Fruit fly (Drosophila melanogaster) whole organism, embryonic: Measurements from ENCODE around the gene rempA.

ENCODE experiments used
- CG10321 ChIP-seq: fragments of 200-800 bp; sonication (Bioruptor generic); IDR thresholded peaks from 2 replicates; pipeline ENCODE4 v1.3.6; 2022; ENCODE audit warnings: missing biosample characterization, missing genetic modification characterization
- CG11085 ChIP-seq: fragments of 200-800 bp; sonication (Bioruptor generic); IDR thresholded peaks from 2 replicates; pipeline ENCODE4 v1.3.6; 2022; ENCODE audit warnings: missing biosample characterization, missing genetic modification characterization
- CG12219 ChIP-seq: fragments of 200-800 bp; sonication (Bioruptor generic); optimal IDR thresholded peaks from 3 replicates; lab custom pipeline; 2018; ENCODE audit warnings: missing biosample characterization, mild to moderate bottlenecking, missing genetic modification characterization
- CG1233 ChIP-seq: fragments of 200-800 bp; sonication (Bioruptor generic); optimal IDR thresholded peaks from 4 replicates; lab custom pipeline; 2018; ENCODE audit warnings: missing biosample characterization, mild to moderate bottlenecking, missing genetic modification characterization
- CG12391 ChIP-seq: fragments of 200-800 bp; sonication (Bioruptor generic); optimal IDR thresholded peaks from 3 replicates; lab custom pipeline; 2018; ENCODE audit warnings: missing biosample characterization, mild to moderate bottlenecking, missing genetic modification characterization, moderate library complexity
- CG13894 ChIP-seq: fragments of 200-800 bp; sonication (Bioruptor generic); optimal IDR thresholded peaks from 3 replicates; lab custom pipeline; 2018; ENCODE audit warnings: missing biosample characterization, mild to moderate bottlenecking, missing genetic modification characterization, moderate library complexity
- CG14441 ChIP-seq: fragments of 200-800 bp; sonication (Bioruptor generic); IDR thresholded peaks from 2 replicates; pipeline ENCODE4 v1.3.6; 2022; ENCODE audit warnings: missing biosample characterization, missing genetic modification characterization
- CG17912 ChIP-seq: fragments of 200-800 bp; sonication (Bioruptor generic); optimal IDR thresholded peaks from 2 replicates; lab custom pipeline; 2018; ENCODE audit warnings: missing biosample characterization, mild to moderate bottlenecking, missing genetic modification characterization
- CG18262 ChIP-seq: fragments of 200-800 bp; optimal IDR thresholded peaks from 3 replicates; lab custom pipeline; 2019; ENCODE audit warnings: missing biosample characterization, mild to moderate bottlenecking, missing genetic modification characterization, moderate library complexity
- CG4328 ChIP-seq: fragments of 200-800 bp; sonication (Bioruptor generic); optimal IDR thresholded peaks from 3 replicates; lab custom pipeline; 2017; ENCODE audit warnings: missing biosample characterization, missing genetic modification reagents, missing genetic modification characterization
- CG4360 ChIP-seq: fragments of 200-800 bp; sonication (Bioruptor generic); IDR thresholded peaks from 2 replicates; pipeline ENCODE4 v1.3.6; 2022; ENCODE audit warnings: missing biosample characterization, missing genetic modification characterization
- CG4854 ChIP-seq: fragments of 200-800 bp; sonication (Bioruptor generic); optimal IDR thresholded peaks from 2 replicates; lab custom pipeline; 2016; ENCODE audit warnings: missing biosample characterization, missing genetic modification characterization, inconsistent platforms
- CkIIα-i1 ChIP-seq: fragments of 200-800 bp; sonication (Bioruptor generic); IDR thresholded peaks from 2 replicates; pipeline ENCODE4 v1.3.6; 2022; ENCODE audit warnings: missing biosample characterization, missing genetic modification characterization
- D19B ChIP-seq: fragments of 200-800 bp; sonication (Bioruptor generic); optimal IDR thresholded peaks from 2 replicates; lab custom pipeline; 2017; ENCODE audit warnings: missing biosample characterization, mild to moderate bottlenecking, missing genetic modification characterization
- Dbx ChIP-seq: fragments of 200-800 bp; sonication (Bioruptor generic); IDR thresholded peaks from 3 replicates; pipeline ENCODE4 v1.3.6; 2022; ENCODE audit warnings: missing biosample characterization, missing genetic modification characterization
- Eip74EF ChIP-seq, 2 experiments: fragments of 200-800 bp in 1 of 2; fragments of >200 bp in 1 of 2; sonication (Bioruptor generic) in 1 of 2; optimal IDR thresholded peaks; 2 replicates each; lab custom pipeline; 2017 to 2019; ENCODE audit warnings: missing biosample characterization in 2 of 2, missing genetic modification characterization in 2 of 2, mild to moderate bottlenecking in 1 of 2, moderate library complexity in 1 of 2
- Fer1 ChIP-seq: fragments of 200-800 bp; sonication (Bioruptor generic); optimal IDR thresholded peaks from 2 replicates; lab custom pipeline; 2017; ENCODE audit warnings: missing biosample characterization, mild to moderate bottlenecking, missing genetic modification characterization
- Fer3 ChIP-seq: fragments of 200-800 bp; sonication (Bioruptor generic); optimal IDR thresholded peaks from 2 replicates; lab custom pipeline; 2018; ENCODE audit warnings: missing biosample characterization, mild to moderate bottlenecking, missing genetic modification characterization, moderate library complexity
- Hand ChIP-seq: fragments of 200-800 bp; sonication (Bioruptor generic); optimal IDR thresholded peaks from 2 replicates; lab custom pipeline; 2017; ENCODE audit warnings: mild to moderate bottlenecking, missing biosample characterization, missing genetic modification reagents, missing genetic modification characterization
- HmgD ChIP-seq: fragments of 200-800 bp; sonication (Bioruptor generic); optimal IDR thresholded peaks from 3 replicates; lab custom pipeline; 2016; ENCODE audit warnings: missing biosample characterization, missing genetic modification characterization
- Hmr ChIP-seq: fragments of 200-800 bp; sonication (Bioruptor generic); optimal IDR thresholded peaks from 3 replicates; lab custom pipeline; 2017; ENCODE audit warnings: mild to moderate bottlenecking, missing biosample characterization, missing genetic modification reagents, missing genetic modification characterization
- Hr78 ChIP-seq, 2 experiments: fragments of 200-800 bp in 1 of 2; fragments of >200 bp in 1 of 2; sonication (Bioruptor generic) in 1 of 2; optimal IDR thresholded peaks; 2 replicates each; lab custom pipeline; 2017 to 2019; ENCODE audit warnings: missing biosample characterization in 2 of 2, missing genetic modification characterization in 2 of 2, mild to moderate bottlenecking in 1 of 2, moderate library complexity in 1 of 2
- Kr ChIP-seq: fragments of 200-800 bp; sonication (Bioruptor generic); optimal IDR thresholded peaks from 2 replicates; lab custom pipeline; 2017; ENCODE audit warnings: missing biosample characterization, mild to moderate bottlenecking, missing genetic modification characterization
- Lhr ChIP-seq: fragments of 200-800 bp; sonication (Bioruptor generic); optimal IDR thresholded peaks from 3 replicates; lab custom pipeline; 2017; ENCODE audit warnings: mild to moderate bottlenecking, missing biosample characterization, missing genetic modification reagents, missing genetic modification characterization
- Max ChIP-seq: fragments of 200-800 bp; sonication (Bioruptor generic); optimal IDR thresholded peaks from 2 replicates; lab custom pipeline; 2016; ENCODE audit warnings: missing biosample characterization, mild to moderate bottlenecking, missing genetic modification characterization
- Med ChIP-seq: fragments of 200-800 bp; sonication (Bioruptor generic); peaks from one replicate; lab custom pipeline; 2016; ENCODE audit warnings: missing biosample characterization, missing genetic modification characterization, mild to moderate bottlenecking, inconsistent platforms, moderate library complexity
- NfI ChIP-seq: fragments of 200-800 bp; sonication (Bioruptor generic); optimal IDR thresholded peaks from 3 replicates; lab custom pipeline; 2018; ENCODE audit warnings: missing biosample characterization, mild to moderate bottlenecking, missing genetic modification characterization, moderate library complexity
- Oaz ChIP-seq: fragments of 200-800 bp; sonication (Bioruptor generic); IDR thresholded peaks from 2 replicates; pipeline ENCODE4 v1.3.6; 2022; ENCODE audit warnings: missing biosample characterization, missing genetic modification characterization
- Spps ChIP-seq: fragments of 200-800 bp; sonication (Bioruptor generic); optimal IDR thresholded peaks from 2 replicates; lab custom pipeline; 2018; ENCODE audit warnings: missing biosample characterization, mild to moderate bottlenecking, missing genetic modification characterization
- Trl ChIP-seq, 3 experiments: fragments of >200 bp in 2 of 3; fragments of 200-800 bp in 1 of 3; sonication (Bioruptor generic) in 1 of 3; optimal IDR thresholded peaks; 2 replicates in 1 of 3; 3 replicates in 2 of 3; lab custom pipeline; 2016 to 2017; ENCODE audit warnings: missing biosample characterization in 1 of 3, missing genetic modification characterization in 1 of 3
- btn ChIP-seq: fragments of 200-800 bp; sonication (Bioruptor generic); optimal IDR thresholded peaks from 2 replicates; lab custom pipeline; 2016; ENCODE audit warnings: missing biosample characterization, missing genetic modification characterization
- cg ChIP-seq: fragments of 200-800 bp; sonication (Bioruptor generic); optimal IDR thresholded peaks from 3 replicates; lab custom pipeline; 2019; ENCODE audit warnings: missing biosample characterization, mild to moderate bottlenecking, missing genetic modification characterization, moderate library complexity
- ci ChIP-seq: fragments of 200-800 bp; sonication (Bioruptor generic); IDR thresholded peaks from 3 replicates; pipeline ENCODE4 v1.3.6; 2022; ENCODE audit warnings: missing biosample characterization, missing genetic modification characterization
- dmrt11E ChIP-seq: fragments of 200-800 bp; sonication (Bioruptor generic); optimal IDR thresholded peaks from 3 replicates; lab custom pipeline; 2018; ENCODE audit warnings: missing biosample characterization, mild to moderate bottlenecking, missing genetic modification characterization, moderate library complexity
- fd96Cb ChIP-seq: fragments of 200-800 bp; sonication (Bioruptor generic); optimal IDR thresholded peaks from 2 replicates; lab custom pipeline; 2018; ENCODE audit warnings: missing biosample characterization, mild to moderate bottlenecking, missing genetic modification characterization, moderate library complexity
- hb ChIP-seq: fragments of 200-800 bp; sonication (Bioruptor generic); IDR thresholded peaks from 3 replicates; pipeline ENCODE4 v1.3.6; 2022; ENCODE audit warnings: missing biosample characterization, missing genetic modification characterization; ENCODE audit not compliant: partially characterized antibody
- nerfin-2 ChIP-seq: fragments of 200-800 bp; sonication (Bioruptor generic); IDR thresholded peaks from 2 replicates; pipeline ENCODE4 v1.3.6; 2022; ENCODE audit warnings: missing biosample characterization, missing genetic modification characterization; ENCODE audit not compliant: partially characterized antibody
- nom ChIP-seq: fragments of 200-800 bp; sonication (Bioruptor generic); optimal IDR thresholded peaks from 2 replicates; lab custom pipeline; 2017; ENCODE audit warnings: missing biosample characterization, missing genetic modification characterization, mild to moderate bottlenecking, moderate library complexity, missing genetic modification reagents
- oc ChIP-seq: fragments of 200-800 bp; sonication (Bioruptor generic); optimal IDR thresholded peaks from 2 replicates; lab custom pipeline; 2018; ENCODE audit warnings: missing biosample characterization, mild to moderate bottlenecking, missing genetic modification characterization, moderate library complexity
- org-1 ChIP-seq: fragments of 200-800 bp; sonication (Bioruptor generic); optimal IDR thresholded peaks from 2 replicates; lab custom pipeline; 2017; ENCODE audit warnings: missing biosample characterization, missing genetic modification characterization
- pb ChIP-seq: fragments of 200-800 bp; sonication (Bioruptor generic); optimal IDR thresholded peaks from 3 replicates; lab custom pipeline; 2016; ENCODE audit warnings: missing biosample characterization, missing genetic modification characterization
- pnt ChIP-seq: fragments of 200-800 bp; sonication (Bioruptor generic); optimal IDR thresholded peaks from 3 replicates; lab custom pipeline; 2016; ENCODE audit warnings: missing biosample characterization, missing genetic modification characterization
- seq ChIP-seq: fragments of 200-800 bp; sonication (Bioruptor generic); IDR thresholded peaks from 2 replicates; pipeline ENCODE4 v1.3.6; 2022; ENCODE audit warnings: missing biosample characterization, missing genetic modification characterization
- sim ChIP-seq: fragments of 200-800 bp; sonication (Bioruptor generic); IDR thresholded peaks from 2 replicates; pipeline ENCODE4 v1.3.6; 2022; ENCODE audit warnings: missing biosample characterization, missing genetic modification characterization
- vvl ChIP-seq: fragments of 200-800 bp; sonication (Bioruptor generic); IDR thresholded peaks from 2 replicates; pipeline ENCODE4 v1.3.6; 2022; ENCODE audit warnings: missing biosample characterization, missing genetic modification characterization
- wek ChIP-seq: fragments of 200-800 bp; sonication (Bioruptor generic); optimal IDR thresholded peaks from 3 replicates; lab custom pipeline; 2018; ENCODE audit warnings: missing biosample characterization, mild to moderate bottlenecking, missing genetic modification characterization, moderate library complexity

The rempA gene

dm6 chr2L:521940-522632 lies 38.0 kb downstream of the rempA start (continued):
- peak; percentile 91 for TF ChIP-seq CG18262 (tag; lab: Kevin White, UChicago)
- TF ChIP-seq Hand (GFP tag; lab: Kevin White, UChicago) = no peak
- peak; percentile 18 for TF ChIP-seq Kr (GFP tag; lab: Kevin White, UChicago)
- peak; percentile 77 for TF ChIP-seq Spps (tag; lab: Kevin White, UChicago)
- TF ChIP-seq hb (GFP tag; lab: Robert Waterston, UW) = no peak
- TF ChIP-seq pb (GFP tag; lab: Kevin White, UChicago) = no peak
- peak; percentile 98 for TF ChIP-seq D19B
- TF ChIP-seq cg (GFP tag; lab: Kevin White, UChicago) = no peak
- TF ChIP-seq oc = peak; percentile 86
- TF ChIP-seq CG17912 (GFP tag; lab: Kevin White, UChicago) = no peak
- no peak for TF ChIP-seq CG4328 (GFP tag; lab: Kevin White, UChicago)
- TF ChIP-seq org-1 (GFP tag; lab: Kevin White, UChicago) = peak; percentile 48
- peak; percentile 31 for TF ChIP-seq wek
- TF ChIP-seq pnt = peak; percentile 48

- TF ChIP-seq Hmr (GFP tag; lab: Kevin White, UChicago) (no peak), Fer1 (no peak), nerfin-2 (no peak), NfI (GFP tag; lab: Kevin White, UChicago) (no peak), seq (GFP tag; lab: Robert Waterston, UW) (no peak), CkIIα-i1 (GFP tag; lab: Robert Waterston, UW) (no peak), Med (GFP tag; lab: Kevin White, UChicago) (peak; percentile 56), Trl (optimal IDR thresholded peaks at IDR 0.05; lab: Kevin White, UChicago) (no peak), Trl (GFP tag; optimal IDR thresholded peaks at IDR 0.05; lab: Kevin White, UChicago) (no peak), CG17912 (GFP tag; lab: Kevin White, UChicago) (no peak), Eip74EF (GFP tag; optimal IDR thresholded peaks at IDR 0.05; lab: Kevin White, UChicago) (no peak), CG13894 (tag; lab: Kevin White, UChicago) (no peak), Dbx (GFP tag; lab: Robert Waterston, UW) (no peak), HmgD (GFP tag; lab: Kevin White, UChicago) (no peak), nom (GFP tag; lab: Kevin White, UChicago) (no peak), CG11085 (GFP tag; lab: Robert Waterston, UW) (no peak), Spps (tag; lab: Kevin White, UChicago) (no peak), btn (GFP tag; lab: Kevin White, UChicago) (no peak), CG12219 (GFP tag; lab: Kevin White, UChicago) (no peak), sim (GFP tag; lab: Robert Waterston, UW) (no peak), fd96Cb (tag; lab: Kevin White, UChicago) (no peak), ci (no peak), CG14441 (no peak), CG12391 (tag; lab: Kevin White, UChicago) (no peak), vvl (GFP tag; lab: Robert Waterston, UW) (no peak), CG1233 (no peak), Oaz (GFP tag; lab: Robert Waterston, UW) (no peak), Hr78 (GFP tag; optimal IDR thresholded peaks at IDR 0.05; lab: Kevin White, UChicago) (no peak), CG4854 (no peak), Max (no peak), dmrt11E (peak; percentile 37), CG4360 (GFP tag; lab: Robert Waterston, UW) (peak; percentile 89), CG10321 (GFP tag; lab: Robert Waterston, UW) (peak; percentile 88), Lhr (GFP tag; lab: Kevin White, UChicago) (no peak), Fer3 (tag; lab: Kevin White, UChicago) (no peak)
Observed at dm6 chr2L:521001-521827, 38.9 kb downstream of the rempA start.
